Fruit fly (Drosophila melanogaster): Measurements from ENCODE around the gene CG10841.

Gene CG10841

dm6 chr3R:13647734-13648541 is 16.2 kb downstream of the CG10841 start:
- TF ChIP-seq pad (GFP tag; optimal IDR thresholded peaks at IDR 0.05) (peak; percentile 38), CG5204 (GFP tag; optimal IDR thresholded peaks at IDR 0.05) (no peak)

- TF ChIP-seq bab1 (GFP tag; optimal IDR thresholded peaks at IDR 0.05) (no peak), cnc (optimal IDR thresholded peaks at IDR 0.05) (peak in 1 of 2 experiments; percentile 32), CG33017 (tag; optimal IDR thresholded peaks at IDR 0.05) (no peak)
Measured at dm6 chr3R:13656294-13656693, 24.6 kb downstream of the CG10841 start, which contains the start of gene Rbp4. Rbp4 (minus strand) TSS chr3R:13656394.

- TF ChIP-seq ovo (GFP tag; optimal IDR thresholded peaks at IDR 0.05) (no peak), kay (GFP tag; ENCODE audit: borderline replicate concordance) (peak; percentile 66), CG14711 (tag; optimal IDR thresholded peaks at IDR 0.05) (no peak), tj (GFP tag; optimal IDR thresholded peaks at IDR 0.05) (peak; percentile 69), Hr96 (GFP tag; optimal IDR thresholded peaks at IDR 0.05) (no peak), CG1620 (GFP tag; optimal IDR thresholded peaks at IDR 0.05) (peak; percentile 10), Mnt (GFP tag; optimal IDR thresholded peaks at IDR 0.05) (peak; percentile 84), CG11617 (GFP tag; optimal IDR thresholded peaks at IDR 0.05) (peak; percentile 24), Crg-1 (GFP tag; optimal IDR thresholded peaks at IDR 0.05) (peak; percentile 3), Clk (GFP tag; optimal IDR thresholded peaks at IDR 0.05) (no peak), CG5204 (GFP tag; optimal IDR thresholded peaks at IDR 0.05) (no peak), CG12768 (GFP tag; optimal IDR thresholded peaks at IDR 0.05) (peak; percentile 19), cnc (optimal IDR thresholded peaks at IDR 0.05) (no peak), bab1 (GFP tag; optimal IDR thresholded peaks at IDR 0.05) (peak; percentile 57), cic (GFP tag; optimal IDR thresholded peaks at IDR 0.05) (peak; percentile 40), CG7101 (tag; optimal IDR thresholded peaks at IDR 0.05) (no peak)
Measured at dm6 chr3R:13659865-13660738, 28.4 kb downstream of the CG10841 start, which contains the start of gene Hrb87F. Hrb87F (minus strand) TSS chr3R:13660531.

dm6 chr3R:13660924-13661659 is 29.4 kb downstream of the CG10841 start, which contains the start of gene B52:
B52 (plus strand) TSS chr3R:13661311.
- peak; percentile 73 for TF ChIP-seq CG1620 (GFP tag; optimal IDR thresholded peaks at IDR 0.05)
- peak; percentile 61 for TF ChIP-seq tj (GFP tag; optimal IDR thresholded peaks at IDR 0.05)
- TF ChIP-seq CG14711 (tag; optimal IDR thresholded peaks at IDR 0.05), result peak; percentile 51
- TF ChIP-seq cnc (optimal IDR thresholded peaks at IDR 0.05), result no peak
- TF ChIP-seq ovo (GFP tag; optimal IDR thresholded peaks at IDR 0.05), result peak; percentile 64
- TF ChIP-seq CG11617 (GFP tag; optimal IDR thresholded peaks at IDR 0.05), result peak; percentile 86
- TF ChIP-seq Crg-1 (GFP tag; optimal IDR thresholded peaks at IDR 0.05), result peak; percentile 81
- peak; percentile 69 for TF ChIP-seq CG33017 (tag; optimal IDR thresholded peaks at IDR 0.05)
- peak; percentile 70 for TF ChIP-seq CG12768 (GFP tag; optimal IDR thresholded peaks at IDR 0.05)
- TF ChIP-seq Mnt (GFP tag; optimal IDR thresholded peaks at IDR 0.05), result peak; percentile 72
- peak; percentile 81 for TF ChIP-seq bab1 (GFP tag; optimal IDR thresholded peaks at IDR 0.05)
- peak; percentile 44 for TF ChIP-seq toe (GFP tag; optimal IDR thresholded peaks at IDR 0.05)
- TF ChIP-seq CG7045 (GFP tag; optimal IDR thresholded peaks at IDR 0.05), result peak; percentile 67
- TF ChIP-seq pad (GFP tag; optimal IDR thresholded peaks at IDR 0.05), result peak; percentile 54
- TF ChIP-seq Hr96 (GFP tag; optimal IDR thresholded peaks at IDR 0.05), result peak; percentile 83
- TF ChIP-seq CG7101 (tag; optimal IDR thresholded peaks at IDR 0.05), result peak; percentile 82
- TF ChIP-seq CG5204 (GFP tag; optimal IDR thresholded peaks at IDR 0.05), result peak; percentile 72
- TF ChIP-seq cic (GFP tag; optimal IDR thresholded peaks at IDR 0.05), result peak; percentile 33
- peak; percentile 46 for TF ChIP-seq Clk (GFP tag; optimal IDR thresholded peaks at IDR 0.05)
- no peak for TF ChIP-seq kay (GFP tag; ENCODE audit: borderline replicate concordance)

dm6 chr3R:13662149-13662548 is 30.4 kb downstream of the CG10841 start:
- TF ChIP-seq bab1 (GFP tag; optimal IDR thresholded peaks at IDR 0.05), result no peak
- TF ChIP-seq tj (GFP tag; optimal IDR thresholded peaks at IDR 0.05), result no peak
- no peak for TF ChIP-seq CG1620 (GFP tag; optimal IDR thresholded peaks at IDR 0.05)
- TF ChIP-seq CG12768 (GFP tag; optimal IDR thresholded peaks at IDR 0.05), result peak; percentile 6

dm6 chr3R:13665992-13666391 is 34.2 kb downstream of the CG10841 start:
- no peak for TF ChIP-seq Clk (GFP tag; optimal IDR thresholded peaks at IDR 0.05)
- peak; percentile 81 for TF ChIP-seq CG12768 (GFP tag; optimal IDR thresholded peaks at IDR 0.05)
- TF ChIP-seq Mnt (GFP tag; optimal IDR thresholded peaks at IDR 0.05), result no peak
- TF ChIP-seq CG7101 (tag; optimal IDR thresholded peaks at IDR 0.05), result no peak
- peak; percentile 30 for TF ChIP-seq kay (GFP tag; ENCODE audit: borderline replicate concordance)
- TF ChIP-seq toe (GFP tag; optimal IDR thresholded peaks at IDR 0.05), result no peak
